Worm (Caenorhabditis elegans): Measurements from ENCODE around the gene exl-1.

Gene exl-1

DNA sequence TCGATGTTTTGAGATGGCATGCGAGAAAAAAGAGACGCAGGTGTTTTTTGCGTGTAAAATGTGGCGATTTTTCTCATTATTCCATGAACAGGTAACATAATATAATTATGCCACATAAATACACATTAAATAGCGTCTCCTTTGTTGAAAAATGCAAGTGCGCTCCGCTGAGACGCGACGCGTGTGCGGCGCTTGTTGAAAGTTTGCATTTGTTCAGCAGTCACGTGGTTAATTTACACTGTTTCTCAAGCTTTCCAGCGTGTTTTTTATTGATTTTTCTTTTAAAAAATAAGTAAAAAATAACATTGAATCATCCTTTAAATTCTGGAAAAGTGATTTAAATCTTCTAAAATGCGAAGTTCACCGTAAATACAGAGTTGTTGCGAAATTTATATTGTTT lies 13.7 kb downstream of the exl-1 start (continued):
- TF ChIP-seq mab-9 (GFP tag; IDR thresholded peaks at IDR 0.05): no peak
- TF ChIP-seq nhr-71 (tag; optimal IDR thresholded peaks at IDR 0.05): peak; percentile 94
- peak; percentile 90 for TF ChIP-seq fkh-8 (tag; optimal IDR thresholded peaks at IDR 0.05)
- TF ChIP-seq hpl-2 (GFP tag; optimal IDR thresholded peaks at IDR 0.05): peak; percentile 28
- peak; percentile 97 for TF ChIP-seq mep-1 (tag; optimal IDR thresholded peaks at IDR 0.05)
- peak in 1 of 2 experiments; percentile 48 for TF ChIP-seq ztf-11 (tag; optimal IDR thresholded peaks at IDR 0.05)
- peak; percentile 59 for TF ChIP-seq nhr-237 (tag; optimal IDR thresholded peaks at IDR 0.05)
- peak; percentile 93 for TF ChIP-seq skn-1 (tag; optimal IDR thresholded peaks at IDR 0.05)
- no peak for TF ChIP-seq nhr-84 (tag; optimal IDR thresholded peaks at IDR 0.05)
- TF ChIP-seq nhr-90 (tag; optimal IDR thresholded peaks at IDR 0.05; ENCODE audit: poor library complexity): peak; percentile 81
- TF ChIP-seq lin-35 (GFP tag; optimal IDR thresholded peaks at IDR 0.05): peak; percentile 89 to 91
- TF ChIP-seq elt-3 (tag; optimal IDR thresholded peaks at IDR 0.05): peak in 2 of 6 experiments; percentile 45 to 93
- TF ChIP-seq ceh-88 (GFP tag; IDR thresholded peaks at IDR 0.05): no peak; the same call in 1 of the 2 replicates
- TF ChIP-seq mef-2 (tag; optimal IDR thresholded peaks at IDR 0.05): no peak
- TF ChIP-seq ama-1 (optimal IDR thresholded peaks at IDR 0.05): peak; percentile 34
- TF ChIP-seq efl-1 (optimal IDR thresholded peaks at IDR 0.05): peak; percentile 87 to 90
- TF ChIP-seq efl-1 (GFP tag; optimal IDR thresholded peaks at IDR 0.05 in 1 of 2): peak; percentile 84 to 98
- TF ChIP-seq unc-62 (GFP tag; optimal IDR thresholded peaks at IDR 0.05): no peak
- no peak for TF ChIP-seq nhr-28 (tag; optimal IDR thresholded peaks at IDR 0.05)
- TF ChIP-seq elt-2 (tag; optimal IDR thresholded peaks at IDR 0.05): no peak
- TF ChIP-seq hlh-17 (GFP tag; optimal IDR thresholded peaks at IDR 0.05; ENCODE audit: borderline replicate concordance): no peak
- TF ChIP-seq snu-23 (GFP tag; optimal IDR thresholded peaks at IDR 0.05): peak; percentile 95
- TF ChIP-seq unc-130 (tag; optimal IDR thresholded peaks at IDR 0.05): peak; percentile 99
- peak; percentile 94 for TF ChIP-seq C16A3.4 (tag; optimal IDR thresholded peaks at IDR 0.05)
- no peak for TF ChIP-seq nhr-12 (tag; optimal IDR thresholded peaks at IDR 0.05)
- no peak for TF ChIP-seq C34B4.2 (tag; optimal IDR thresholded peaks at IDR 0.05)
- no peak for TF ChIP-seq hlh-4 (tag; optimal IDR thresholded peaks at IDR 0.05)
- peak; percentile 50 for TF ChIP-seq fos-1 (tag; optimal IDR thresholded peaks at IDR 0.05)
- no peak for TF ChIP-seq ceh-63 (GFP tag; optimal IDR thresholded peaks at IDR 0.05)
- TF ChIP-seq unc-30 (tag; optimal IDR thresholded peaks at IDR 0.05): no peak
- TF ChIP-seq blmp-1 (tag; optimal IDR thresholded peaks at IDR 0.05): peak; percentile 75
- TF ChIP-seq ztf-4 (tag; optimal IDR thresholded peaks at IDR 0.05): peak; percentile 64
- TF ChIP-seq jun-1 (tag; optimal IDR thresholded peaks at IDR 0.05): peak; percentile 56
- peak; percentile 67 for TF ChIP-seq zip-4 (GFP tag; optimal IDR thresholded peaks at IDR 0.05)
- peak; percentile 83 for TF ChIP-seq swsn-7 (tag; optimal IDR thresholded peaks at IDR 0.05)
- no peak for TF ChIP-seq sup-37 (GFP tag; optimal IDR thresholded peaks at IDR 0.05)
- peak; percentile 77 for TF ChIP-seq egl-13 (tag; optimal IDR thresholded peaks at IDR 0.05)
- TF ChIP-seq pag-3 (tag; optimal IDR thresholded peaks at IDR 0.05; ENCODE audit: borderline replicate concordance, insufficient read depth): no peak
- peak; percentile 55 for TF ChIP-seq pax-3 (tag; optimal IDR thresholded peaks at IDR 0.05)
- no peak for TF ChIP-seq tlp-1 (tag; optimal IDR thresholded peaks at IDR 0.05)
- TF ChIP-seq Y116A8C.19 (tag; optimal IDR thresholded peaks at IDR 0.05; ENCODE audit: borderline replicate concordance): no peak
- peak; percentile 68 for TF ChIP-seq F16B12.6 (tag; optimal IDR thresholded peaks at IDR 0.05)
- TF ChIP-seq fkh-10 (GFP tag; optimal IDR thresholded peaks at IDR 0.05): peak; percentile 64
- TF ChIP-seq ceh-82 (tag; optimal IDR thresholded peaks at IDR 0.05): peak; percentile 64 to 91 (median 69)
- peak; percentile 74 for TF ChIP-seq isw-1 (GFP tag; IDR thresholded peaks at IDR 0.05)
- TF ChIP-seq dpl-1 (GFP tag; optimal IDR thresholded peaks at IDR 0.05): peak; percentile 80 to 87 (median 83)
- TF ChIP-seq egl-27 (tag; optimal IDR thresholded peaks at IDR 0.05): no peak
- TF ChIP-seq pqm-1 (tag; optimal IDR thresholded peaks at IDR 0.05): no peak
- no peak for TF ChIP-seq aha-1 (tag; optimal IDR thresholded peaks at IDR 0.05)
- TF ChIP-seq alr-1 (tag; optimal IDR thresholded peaks at IDR 0.05; ENCODE audit: borderline replicate concordance): no peak
- TF ChIP-seq lir-3 (tag; optimal IDR thresholded peaks at IDR 0.05; ENCODE audit: poor library complexity): peak; percentile 72
- TF ChIP-seq lin-15B (tag; optimal IDR thresholded peaks at IDR 0.05): peak; percentile 93
- no peak for TF ChIP-seq zag-1 (tag; optimal IDR thresholded peaks at IDR 0.05)

Data from whole organism, L1 larva.